Worm (Caenorhabditis elegans) whole organism, L3 larva: ENCODE measurements around the gene Y67A10A.7.

ENCODE experiments used
- unc-39 ChIP-seq: sonication (generic microtip); optimal IDR thresholded peaks from 4 replicates; lab custom pipeline; 2017; ENCODE audit warnings: missing biosample characterization, missing genetic modification characterization
- unc-62 ChIP-seq: fragments of 150-350 bp; sonication (generic microtip); optimal IDR thresholded peaks from 4 replicates; lab custom pipeline; 2014; ENCODE audit warnings: missing biosample characterization, missing genetic modification reagents, missing genetic modification characterization
- ztf-11 ChIP-seq: fragments of 150-350 bp; optimal IDR thresholded peaks from 2 replicates; lab custom pipeline; 2014; ENCODE audit warnings: missing biosample characterization, missing genetic modification characterization

DNA sequence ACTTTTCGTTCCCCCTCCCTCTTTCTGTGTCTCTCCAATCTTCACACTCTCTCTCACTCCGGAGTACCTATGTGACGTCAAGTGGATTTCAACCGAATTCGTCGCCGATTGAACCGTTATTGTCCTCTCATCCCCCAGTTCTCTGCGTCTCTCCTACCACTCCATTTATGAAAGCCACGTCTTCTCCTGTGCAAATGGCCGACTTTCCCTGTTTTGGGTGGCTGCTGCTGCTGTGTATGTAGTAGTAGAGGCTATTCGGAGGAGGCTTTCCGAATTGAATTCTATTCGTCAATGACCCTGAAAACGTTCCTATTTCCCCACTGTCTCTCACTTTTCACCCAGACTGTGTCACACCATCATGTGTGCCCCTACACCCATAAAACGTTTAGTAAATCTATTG lies 17.8 kb downstream of the Y67A10A.7 start:
- TF ChIP-seq unc-39 (tag; lab: Kevin White, UChicago) (no peak), ztf-11 (tag; lab: Kevin White, UChicago) (no peak), unc-62 (GFP tag; lab: Kevin White, UChicago) (no peak)
